Worm (Caenorhabditis elegans): ENCODE data around the gene pigm-1.

ce11 chrII:11339507-11339906 lies 8.7 kb upstream of the pigm-1 start, which contains the start of gene rmd-3:
- TF ChIP-seq dsc-1 (tag; optimal IDR thresholded peaks at IDR 0.05) (no peak), ceh-90 (tag; optimal IDR thresholded peaks at IDR 0.05) (no peak), elt-2 (tag; optimal IDR thresholded peaks at IDR 0.05) (no peak), nhr-77 (tag; optimal IDR thresholded peaks at IDR 0.05) (no peak), lsy-2 (tag; optimal IDR thresholded peaks at IDR 0.05) (no peak), fkh-8 (tag; optimal IDR thresholded peaks at IDR 0.05) (no peak), nhr-76 (tag; optimal IDR thresholded peaks at IDR 0.05) (no peak), ceh-63 (GFP tag; optimal IDR thresholded peaks at IDR 0.05) (no peak), egl-27 (tag; optimal IDR thresholded peaks at IDR 0.05) (no peak), hlh-4 (tag; optimal IDR thresholded peaks at IDR 0.05) (no peak), pqm-1 (tag; optimal IDR thresholded peaks at IDR 0.05) (no peak), aha-1 (tag; optimal IDR thresholded peaks at IDR 0.05) (no peak), ets-5 (GFP tag; IDR thresholded peaks at IDR 0.05) (no peak), nhr-90 (tag; optimal IDR thresholded peaks at IDR 0.05; ENCODE audit: poor library complexity) (no peak)
